Fruit fly (Drosophila melanogaster): Measurements from ENCODE around the gene mRpS21.

dm6 chr3R:13366561-13367518, 14.8 kb downstream of the mRpS21 start, which contains the start of gene Elp6:
- peak; percentile 62 for TF ChIP-seq row (GFP tag; IDR thresholded peaks at IDR 0.05)
- TF ChIP-seq Lhr (GFP tag; optimal IDR thresholded peaks at IDR 0.05): no peak
- TF ChIP-seq CG12942 (GFP tag; optimal IDR thresholded peaks at IDR 0.05): peak; percentile 32
